Fruit fly (Drosophila melanogaster) whole organism, pupa: Measurements from ENCODE around the gene CG3558.
A peak's percentile ranks its signal among the peaks of the same experiment; 100 is the strongest.

ENCODE experiments used
- CG10348 ChIP-seq: fragments of 200-800 bp; sonication (Bioruptor generic); IDR thresholded peaks from 2 replicates; pipeline ENCODE4 v1.3.6; 2022; ENCODE audit warnings: missing biosample characterization, missing genetic modification characterization
- CG12605 ChIP-seq: fragments of 200-800 bp; sonication (Bioruptor generic); IDR thresholded peaks from 2 replicates; pipeline ENCODE4 v1.3.6; 2022; ENCODE audit warnings: missing biosample characterization, missing genetic modification characterization
- CG13204 ChIP-seq: fragments of 200-800 bp; sonication (Bioruptor generic); optimal IDR thresholded peaks from 2 replicates; lab custom pipeline; 2018; ENCODE audit warnings: missing biosample characterization, mild to moderate bottlenecking, missing genetic modification characterization, moderate library complexity
- CG14655 ChIP-seq: fragments of 200-800 bp; sonication (Bioruptor generic); optimal IDR thresholded peaks from 3 replicates; lab custom pipeline; 2017; ENCODE audit warnings: mild to moderate bottlenecking, missing biosample characterization, missing genetic modification reagents, missing genetic modification characterization
- CG15710 ChIP-seq: fragments of 200-800 bp; sonication (Bioruptor generic); optimal IDR thresholded peaks from 2 replicates; lab custom pipeline; 2018; ENCODE audit warnings: missing biosample characterization, mild to moderate bottlenecking, missing genetic modification characterization, moderate library complexity
- CG17806 ChIP-seq: fragments of 200-800 bp; sonication (Bioruptor generic); optimal IDR thresholded peaks from 2 replicates; lab custom pipeline; 2018; ENCODE audit warnings: missing biosample characterization, mild to moderate bottlenecking, missing genetic modification characterization, moderate library complexity
- CG32121 ChIP-seq: fragments of 200-800 bp; sonication (Bioruptor generic); IDR thresholded peaks from 2 replicates; pipeline ENCODE4 v1.3.6; 2022; ENCODE audit warnings: missing biosample characterization, missing genetic modification characterization
- CG34367 ChIP-seq: fragments of 200-800 bp; sonication (Bioruptor generic); optimal IDR thresholded peaks from 2 replicates; lab custom pipeline; 2018; ENCODE audit warnings: missing biosample characterization, mild to moderate bottlenecking, missing genetic modification characterization
- CG4496 ChIP-seq: fragments of 200-800 bp; sonication (Bioruptor generic); IDR thresholded peaks from 3 replicates; pipeline ENCODE4 v1.3.6; 2022; ENCODE audit warnings: missing biosample characterization, missing genetic modification characterization
- CG8159 ChIP-seq: fragments of 200-800 bp; sonication (Bioruptor generic); optimal IDR thresholded peaks from 3 replicates; lab custom pipeline; 2018; ENCODE audit warnings: missing biosample characterization, mild to moderate bottlenecking, missing genetic modification characterization, moderate library complexity
- CG8301 ChIP-seq: fragments of 200-800 bp; sonication (Bioruptor generic); optimal IDR thresholded peaks from 2 replicates; lab custom pipeline; 2018; ENCODE audit warnings: missing biosample characterization, mild to moderate bottlenecking, missing genetic modification characterization
- CG9948 ChIP-seq: fragments of 200-800 bp; sonication (Bioruptor generic); optimal IDR thresholded peaks from 2 replicates; lab custom pipeline; 2018; ENCODE audit warnings: missing biosample characterization, mild to moderate bottlenecking, missing genetic modification characterization, moderate library complexity
- D1 ChIP-seq: fragments of 200-800 bp; sonication (Bioruptor generic); optimal IDR thresholded peaks from 2 replicates; lab custom pipeline; 2018; ENCODE audit warnings: missing biosample characterization, mild to moderate bottlenecking, missing genetic modification characterization, moderate library complexity
- EcR ChIP-seq: fragments of 200-800 bp; sonication (Bioruptor generic); optimal IDR thresholded peaks from 3 replicates; lab custom pipeline; 2019; ENCODE audit warnings: missing biosample characterization, missing genetic modification characterization, mild to moderate bottlenecking, moderate library complexity, missing genetic modification reagents
- Ets98B ChIP-seq: fragments of 200-800 bp; sonication (Bioruptor generic); IDR thresholded peaks from 2 replicates; pipeline ENCODE4 v1.3.6; 2022; ENCODE audit warnings: missing biosample characterization, missing genetic modification characterization
- Pif1A ChIP-seq: fragments of 200-800 bp; sonication (Bioruptor generic); optimal IDR thresholded peaks from 3 replicates; lab custom pipeline; 2016; ENCODE audit warnings: missing biosample characterization, missing genetic modification characterization
- Pif1B ChIP-seq: fragments of 200-800 bp; sonication (Bioruptor generic); optimal IDR thresholded peaks from 3 replicates; lab custom pipeline; 2016; ENCODE audit warnings: missing biosample characterization, missing genetic modification characterization
- Snoo ChIP-seq: fragments of 200-800 bp; sonication (Bioruptor generic); optimal IDR thresholded peaks from 3 replicates; lab custom pipeline; 2017; ENCODE audit warnings: missing biosample characterization, mild to moderate bottlenecking, missing genetic modification characterization, inconsistent platforms
- fd96Ca ChIP-seq: fragments of 200-800 bp; sonication (Bioruptor generic); IDR thresholded peaks from 3 replicates; pipeline ENCODE4 v1.3.6; 2022; ENCODE audit warnings: missing biosample characterization, missing genetic modification characterization
- gl ChIP-seq: fragments of 200-800 bp; sonication (Bioruptor generic); optimal IDR thresholded peaks from 2 replicates; lab custom pipeline; 2018; ENCODE audit warnings: missing biosample characterization, mild to moderate bottlenecking, missing genetic modification characterization
- rn ChIP-seq: fragments of 200-800 bp; sonication (Bioruptor generic); IDR thresholded peaks from 2 replicates; pipeline ENCODE4 v1.3.6; 2022; ENCODE audit warnings: missing biosample characterization, missing genetic modification characterization

CG3558 gene

DNA sequence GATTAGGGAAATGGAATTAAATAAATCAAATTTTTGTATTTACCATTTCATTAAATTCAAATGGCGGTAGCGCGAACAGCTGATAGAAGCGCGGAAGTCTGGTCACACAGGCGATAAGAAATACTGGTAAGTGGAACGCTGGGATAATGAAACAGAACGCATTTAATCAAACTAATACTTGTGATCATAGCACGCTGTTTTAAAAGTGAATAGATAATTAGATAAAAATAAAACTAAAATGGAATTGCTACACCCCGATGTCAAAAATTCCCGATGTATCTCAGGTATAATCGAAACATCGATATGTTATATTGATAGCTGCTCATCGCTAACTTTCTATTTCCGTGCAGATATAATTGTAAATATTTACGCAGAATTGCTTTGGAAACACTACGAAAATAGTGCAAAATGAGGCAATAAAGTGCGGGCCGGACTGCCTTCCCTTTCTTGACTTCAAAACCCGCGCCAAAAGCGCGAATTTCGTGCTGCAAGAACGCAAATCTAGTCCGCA is at the start of gene CG3558, which contains the start of gene okr:
CG3558 (plus strand) TSS at position 207 of the 511 bp plus-strand sequence.
okr (minus strand) TSS at position 96 of the 511 bp plus-strand sequence.
- TF ChIP-seq D1 (tag; lab: Kevin White, UChicago): no peak
- TF ChIP-seq CG9948 (tag; lab: Kevin White, UChicago): no peak
- no peak for TF ChIP-seq Ets98B (GFP tag; lab: Robert Waterston, UW)
- no peak for TF ChIP-seq CG14655 (GFP tag; lab: Kevin White, UChicago)
- no peak for TF ChIP-seq CG12605
- no peak for TF ChIP-seq Pif1B (GFP tag; lab: Kevin White, UChicago)
- TF ChIP-seq, all 21 proteins: peak for 0

DNA sequence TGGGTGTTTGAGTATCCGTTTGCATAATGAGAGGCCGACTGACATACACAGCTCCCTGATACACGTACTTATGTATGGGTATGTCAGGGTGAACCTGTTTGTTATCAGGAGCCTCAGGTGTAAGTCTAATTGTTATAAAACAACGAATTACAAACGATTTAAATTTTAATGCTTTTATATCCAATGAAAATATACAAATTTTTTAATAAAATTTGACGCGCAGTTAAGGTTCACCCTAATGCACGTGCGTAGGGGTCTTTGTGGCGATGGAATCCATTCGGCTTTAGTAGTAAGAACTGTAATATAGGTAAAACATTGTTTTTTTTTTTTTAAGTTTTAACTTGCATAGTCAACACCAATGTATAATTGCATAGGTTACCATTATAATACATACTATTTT is 48.2 kb upstream of the CG3558 start:
- no peak for TF ChIP-seq CG10348 (GFP tag; lab: Robert Waterston, UW)
- TF ChIP-seq CG14655 (GFP tag; lab: Kevin White, UChicago): peak; percentile 58
- peak; percentile 71 for TF ChIP-seq fd96Ca (GFP tag; lab: Robert Waterston, UW)
- TF ChIP-seq CG17806 (tag; lab: Kevin White, UChicago): peak; percentile 39
- TF ChIP-seq CG32121 (GFP tag; lab: Robert Waterston, UW): no peak; the same call in 1 of the 2 replicates
- no peak for TF ChIP-seq EcR
- TF ChIP-seq Ets98B (GFP tag; lab: Robert Waterston, UW): peak; percentile 58; the same call in 1 of the 2 replicates
- TF ChIP-seq CG8159: peak; percentile 86
- TF ChIP-seq CG4496 (GFP tag; lab: Robert Waterston, UW): peak; percentile 62
- TF ChIP-seq CG12605: peak; percentile 44
- TF ChIP-seq D1 (tag; lab: Kevin White, UChicago): no peak
- peak; percentile 26 for TF ChIP-seq CG9948 (tag; lab: Kevin White, UChicago)
- peak; percentile 65 for TF ChIP-seq Pif1B (GFP tag; lab: Kevin White, UChicago)
- no peak for TF ChIP-seq rn (GFP tag; lab: Robert Waterston, UW)
- TF ChIP-seq CG13204 (GFP tag; lab: Kevin White, UChicago): no peak
- peak; percentile 54 for TF ChIP-seq Pif1A (GFP tag; lab: Kevin White, UChicago)
- TF ChIP-seq CG34367: peak; percentile 34
- TF ChIP-seq gl (tag; lab: Kevin White, UChicago): no peak
- peak; percentile 11 for TF ChIP-seq Snoo
- TF ChIP-seq CG8301 (tag; lab: Kevin White, UChicago): peak; percentile 35
- TF ChIP-seq CG15710 (tag; lab: Kevin White, UChicago): peak; percentile 45
- TF ChIP-seq, all 21 proteins: peak for 14

DNA sequence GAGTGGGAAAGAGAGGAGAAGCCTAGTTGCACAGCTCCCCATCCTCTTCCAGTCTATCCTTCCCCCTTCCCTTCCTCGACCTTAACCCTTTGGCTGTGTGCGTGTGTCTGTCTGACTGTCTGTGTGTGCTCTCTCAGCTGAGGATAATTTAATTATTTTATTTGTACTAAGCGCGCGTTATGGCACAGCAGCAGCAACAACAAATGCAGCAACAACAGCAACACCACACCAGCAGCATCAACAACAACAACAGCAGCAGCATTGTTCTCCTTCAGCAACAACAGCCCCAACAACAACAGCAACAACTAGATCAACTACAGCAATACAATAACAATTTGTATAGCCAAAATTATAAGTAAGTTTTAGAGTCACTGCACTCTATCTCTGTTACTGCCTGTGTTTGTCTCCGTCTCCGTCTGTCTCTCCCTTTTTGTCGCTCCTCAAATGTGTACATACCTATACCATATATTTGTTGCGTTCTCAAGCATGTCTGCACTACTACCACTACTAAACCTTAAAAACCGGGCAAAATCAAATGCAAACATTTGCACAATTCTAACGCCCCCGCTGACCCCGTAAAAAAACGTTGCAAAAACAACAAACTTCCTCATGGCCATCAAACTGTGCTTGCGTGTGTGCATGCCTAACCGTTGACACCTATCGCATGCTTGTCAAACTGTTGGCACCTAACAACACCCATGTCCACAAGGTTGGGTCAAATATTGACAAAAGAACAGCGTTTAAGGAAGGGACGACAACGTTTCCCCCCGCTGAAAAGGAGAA is 47.0 kb upstream of the CG3558 start:
- no peak for TF ChIP-seq CG9948 (tag; lab: Kevin White, UChicago)
- no peak for TF ChIP-seq CG4496 (GFP tag; lab: Robert Waterston, UW)
- TF ChIP-seq CG17806 (tag; lab: Kevin White, UChicago): no peak
- no peak for TF ChIP-seq CG15710 (tag; lab: Kevin White, UChicago)
- TF ChIP-seq rn (GFP tag; lab: Robert Waterston, UW): no peak
- no peak for TF ChIP-seq CG10348 (GFP tag; lab: Robert Waterston, UW)
- no peak for TF ChIP-seq CG14655 (GFP tag; lab: Kevin White, UChicago)
- no peak for TF ChIP-seq D1 (tag; lab: Kevin White, UChicago)
- TF ChIP-seq CG12605: no peak
- no peak for TF ChIP-seq fd96Ca (GFP tag; lab: Robert Waterston, UW)
- no peak for TF ChIP-seq Snoo
- TF ChIP-seq CG13204 (GFP tag; lab: Kevin White, UChicago): no peak
- TF ChIP-seq EcR: no peak
- no peak for TF ChIP-seq CG8159
- no peak for TF ChIP-seq CG32121 (GFP tag; lab: Robert Waterston, UW)
- TF ChIP-seq Pif1B (GFP tag; lab: Kevin White, UChicago): no peak
- no peak for TF ChIP-seq Pif1A (GFP tag; lab: Kevin White, UChicago)
- TF ChIP-seq CG34367: no peak
- no peak for TF ChIP-seq Ets98B (GFP tag; lab: Robert Waterston, UW)

DNA sequence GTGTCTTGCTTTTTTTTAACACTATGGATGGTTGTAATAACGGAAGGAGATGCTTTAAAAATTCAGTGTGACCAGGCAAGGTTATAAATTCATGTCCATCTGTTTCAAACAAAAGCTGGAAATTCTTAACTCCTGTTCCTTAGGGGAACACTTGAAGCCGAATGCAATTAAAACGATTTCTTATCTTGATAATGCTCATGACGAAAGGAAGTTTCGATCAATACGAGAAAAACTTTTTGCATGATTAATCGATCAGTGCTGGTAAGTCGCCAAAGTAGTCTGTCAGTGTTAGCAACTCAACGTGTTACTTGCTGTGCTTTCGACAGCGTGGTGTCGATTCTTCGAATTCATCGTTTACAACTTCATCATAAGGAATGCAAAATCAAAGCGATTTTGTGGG is 38.2 kb upstream of the CG3558 start, which contains the start of gene Rbp9:
Rbp9 (plus strand) TSS at position 291 of the 400 bp plus-strand sequence.
- TF ChIP-seq CG4496 (GFP tag; lab: Robert Waterston, UW) (no peak), rn (GFP tag; lab: Robert Waterston, UW) (no peak), CG15710 (tag; lab: Kevin White, UChicago) (no peak), EcR (no peak), CG8301 (tag; lab: Kevin White, UChicago) (no peak), CG12605 (no peak), D1 (tag; lab: Kevin White, UChicago) (no peak), CG8159 (no peak), CG17806 (tag; lab: Kevin White, UChicago) (no peak), Ets98B (GFP tag; lab: Robert Waterston, UW) (no peak), Snoo (no peak), CG10348 (GFP tag; lab: Robert Waterston, UW) (no peak), fd96Ca (GFP tag; lab: Robert Waterston, UW) (no peak), CG14655 (GFP tag; lab: Kevin White, UChicago) (no peak), Pif1A (GFP tag; lab: Kevin White, UChicago) (no peak), gl (tag; lab: Kevin White, UChicago) (no peak), CG34367 (no peak)

DNA sequence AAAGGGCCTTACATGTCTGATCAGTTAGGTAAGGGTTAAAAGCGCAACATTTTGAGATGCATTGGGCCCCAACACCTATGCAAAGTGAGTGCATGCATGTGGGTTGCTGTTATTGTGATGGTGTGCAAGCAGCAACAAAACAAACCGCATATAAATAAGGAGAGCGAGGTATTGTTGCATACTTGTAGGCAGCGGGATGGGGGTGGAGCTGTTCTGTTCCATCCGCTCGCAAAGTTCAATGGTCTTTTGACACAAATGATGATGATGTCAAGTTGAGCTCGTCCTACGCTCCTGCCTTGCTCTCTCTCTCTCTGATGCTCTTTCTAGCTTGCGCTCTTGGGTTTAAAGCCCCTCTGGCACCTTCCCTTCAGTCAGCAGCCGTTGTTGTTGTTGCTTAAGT is 37.0 kb upstream of the CG3558 start:
- no peak for TF ChIP-seq CG9948 (tag; lab: Kevin White, UChicago)
- peak; percentile 97 for TF ChIP-seq EcR
- TF ChIP-seq CG34367: no peak
- TF ChIP-seq CG10348 (GFP tag; lab: Robert Waterston, UW): no peak
- TF ChIP-seq D1 (tag; lab: Kevin White, UChicago): no peak
- no peak for TF ChIP-seq CG12605
- TF ChIP-seq CG32121 (GFP tag; lab: Robert Waterston, UW): no peak
- TF ChIP-seq Ets98B (GFP tag; lab: Robert Waterston, UW): no peak
- no peak for TF ChIP-seq gl (tag; lab: Kevin White, UChicago)
- no peak for TF ChIP-seq Pif1A (GFP tag; lab: Kevin White, UChicago)
- TF ChIP-seq Snoo: peak; percentile 19
- no peak for TF ChIP-seq Pif1B (GFP tag; lab: Kevin White, UChicago)
- TF ChIP-seq CG17806 (tag; lab: Kevin White, UChicago): no peak
- TF ChIP-seq CG15710 (tag; lab: Kevin White, UChicago): no peak
- no peak for TF ChIP-seq rn (GFP tag; lab: Robert Waterston, UW)
- no peak for TF ChIP-seq CG14655 (GFP tag; lab: Kevin White, UChicago)
- peak; percentile 18 for TF ChIP-seq CG13204 (GFP tag; lab: Kevin White, UChicago)
- TF ChIP-seq CG8159: no peak
- TF ChIP-seq CG4496 (GFP tag; lab: Robert Waterston, UW): peak; percentile 66; the same call in 2 of the 3 replicates
- TF ChIP-seq CG8301 (tag; lab: Kevin White, UChicago): no peak
- peak; percentile 38; the same call in 1 of the 3 replicates for TF ChIP-seq fd96Ca (GFP tag; lab: Robert Waterston, UW)
